Worm (Caenorhabditis elegans) whole organism, L1 larva: Measurements from ENCODE around the gene F35H10.6.

ENCODE experiments used
- C04F5.9 ChIP-seq: sonication (generic microtip); optimal IDR thresholded peaks from 2 replicates; lab custom pipeline; 2016; ENCODE audit warnings: missing genetic modification characterization, missing compliant biosample characterization
- blmp-1 ChIP-seq: fragments of 150-350 bp; optimal IDR thresholded peaks from 2 replicates; lab custom pipeline; 2014; ENCODE audit warnings: missing biosample characterization, missing genetic modification characterization
- ceh-82 ChIP-seq, 3 experiments: fragments of 150-350 bp in 1 of 3; sonication (generic microtip) in 2 of 3; optimal IDR thresholded peaks; 2 replicates each; lab custom pipeline; 2014 to 2017; ENCODE audit warnings: missing biosample characterization in 3 of 3, missing genetic modification characterization in 3 of 3
- efl-1 ChIP-seq, 4 experiments: fragments of 150-350 bp; optimal IDR thresholded peaks in 3 of 4; peaks in 1 of 4; 1 replicate in 1 of 4; 2 replicates in 3 of 4; lab custom pipeline; 2014; ENCODE audit warnings: missing biosample characterization in 2 of 4, missing genetic modification characterization in 2 of 4, missing genetic modification reagents in 2 of 4
- elt-2 ChIP-seq: sonication (generic microtip); optimal IDR thresholded peaks from 2 replicates; lab custom pipeline; 2016; ENCODE audit warnings: missing genetic modification characterization, mild to moderate bottlenecking, inconsistent platforms, missing compliant biosample characterization, missing genetic modification reagents
- elt-3 ChIP-seq, 6 experiments: fragments of 150-350 bp in 1 of 6; sonication (generic microtip); optimal IDR thresholded peaks; 2 replicates each; lab custom pipeline; 2017 to 2018; ENCODE audit warnings: missing biosample characterization in 6 of 6, missing genetic modification characterization in 6 of 6, inconsistent platforms in 1 of 6
- fos-1 ChIP-seq: fragments of 150-350 bp; optimal IDR thresholded peaks from 2 replicates; lab custom pipeline; 2014; ENCODE audit warnings: missing biosample characterization, missing genetic modification characterization
- grh-1 ChIP-seq: fragments of 200-800 bp; sonication (Bioruptor generic); IDR thresholded peaks from 2 replicates; pipeline ENCODE4 v1.3.6; 2022; ENCODE audit warnings: missing genetic modification reagents, missing genetic modification characterization, missing compliant biosample characterization
- jun-1 ChIP-seq: fragments of 150-350 bp; optimal IDR thresholded peaks from 2 replicates; lab custom pipeline; 2014; ENCODE audit warnings: missing biosample characterization, missing genetic modification reagents, missing genetic modification characterization
- lin-14 ChIP-seq: fragments of 200-800 bp; sonication (Bioruptor generic); optimal IDR thresholded peaks from 2 replicates; lab custom pipeline; 2018; ENCODE audit warnings: mild to moderate bottlenecking, missing genetic modification characterization, moderate library complexity, missing compliant biosample characterization
- lin-15B ChIP-seq: fragments of 150-350 bp; sonication (generic microtip); optimal IDR thresholded peaks from 3 replicates; lab custom pipeline; 2014; ENCODE audit warnings: missing biosample characterization, missing genetic modification characterization
- lin-35 ChIP-seq, 2 experiments: fragments of 150-350 bp; optimal IDR thresholded peaks; 2 replicates each; lab custom pipeline; 2014; ENCODE audit warnings: missing biosample characterization in 2 of 2, missing genetic modification characterization in 2 of 2, missing genetic modification reagents in 2 of 2
- mef-2 ChIP-seq: fragments of 150-350 bp; optimal IDR thresholded peaks from 2 replicates; lab custom pipeline; 2014; ENCODE audit warnings: missing biosample characterization, missing genetic modification characterization
- mep-1 ChIP-seq: fragments of 150-350 bp; optimal IDR thresholded peaks from 2 replicates; lab custom pipeline; 2014; ENCODE audit warnings: missing biosample characterization, missing genetic modification characterization
- nhr-19 ChIP-seq: fragments of 200-800 bp; sonication (Bioruptor generic); conservative IDR thresholded peaks from 2 replicates; pipeline ENCODE4 v1.3.6; 2022; ENCODE audit warnings: missing genetic modification characterization, missing compliant biosample characterization
- nhr-20 ChIP-seq: sonication (generic microtip); optimal IDR thresholded peaks from 2 replicates; lab custom pipeline; 2016; ENCODE audit warnings: mild to moderate bottlenecking, missing genetic modification characterization, missing compliant biosample characterization
- nhr-71 ChIP-seq: sonication (generic microtip); optimal IDR thresholded peaks from 2 replicates; lab custom pipeline; 2016; ENCODE audit warnings: mild to moderate bottlenecking, missing genetic modification characterization, moderate library complexity, missing compliant biosample characterization
- nhr-85 ChIP-seq: sonication (generic microtip); peaks from one replicate; lab custom pipeline; 2016; ENCODE audit warnings: missing genetic modification characterization, inconsistent platforms, missing compliant biosample characterization
- pax-3 ChIP-seq: fragments of 200-800 bp; sonication (Bioruptor generic); optimal IDR thresholded peaks from 2 replicates; lab custom pipeline; 2018; ENCODE audit warnings: mild to moderate bottlenecking, missing genetic modification characterization, moderate library complexity, missing compliant biosample characterization
- pqm-1 ChIP-seq: sonication (generic microtip); optimal IDR thresholded peaks from 3 replicates; lab custom pipeline; 2017; ENCODE audit warnings: missing biosample characterization, missing genetic modification characterization
- rnt-1 ChIP-seq: sonication (generic microtip); optimal IDR thresholded peaks from 2 replicates; lab custom pipeline; 2016; ENCODE audit warnings: mild to moderate bottlenecking, missing genetic modification characterization, moderate library complexity, missing compliant biosample characterization
- snu-23 ChIP-seq: sonication (generic microtip); optimal IDR thresholded peaks from 2 replicates; lab custom pipeline; 2016; ENCODE audit warnings: missing genetic modification characterization, missing compliant biosample characterization
- sox-4 ChIP-seq: sonication (generic microtip); optimal IDR thresholded peaks from 2 replicates; lab custom pipeline; 2016; ENCODE audit warnings: missing genetic modification characterization, missing compliant biosample characterization
- sup-37 ChIP-seq: fragments of 200-800 bp; sonication (Bioruptor generic); optimal IDR thresholded peaks from 2 replicates; lab custom pipeline; 2018; ENCODE audit warnings: mild to moderate bottlenecking, missing genetic modification characterization, missing compliant biosample characterization
- tlp-1 ChIP-seq: fragments of 150-350 bp; optimal IDR thresholded peaks from 2 replicates; lab custom pipeline; 2014; ENCODE audit warnings: missing biosample characterization, missing genetic modification characterization
- unc-30 ChIP-seq: sonication (generic microtip); optimal IDR thresholded peaks from 2 replicates; lab custom pipeline; 2017; ENCODE audit warnings: missing biosample characterization, missing genetic modification characterization
- zag-1 ChIP-seq: fragments of 150-350 bp; optimal IDR thresholded peaks from 2 replicates; lab custom pipeline; 2014; ENCODE audit warnings: missing biosample characterization, missing genetic modification characterization
- zip-4 ChIP-seq: fragments of 200-800 bp; sonication (Bioruptor generic); optimal IDR thresholded peaks from 2 replicates; lab custom pipeline; 2018; ENCODE audit warnings: mild to moderate bottlenecking, missing genetic modification characterization, moderate library complexity, missing compliant biosample characterization
- ztf-11 ChIP-seq, 2 experiments: sonication (generic microtip); optimal IDR thresholded peaks; 2 replicates each; lab custom pipeline; 2016 to 2017; ENCODE audit warnings: missing genetic modification characterization in 2 of 2, missing biosample characterization in 1 of 2, missing compliant biosample characterization in 1 of 2
- ztf-4 ChIP-seq: fragments of 150-350 bp; optimal IDR thresholded peaks from 2 replicates; lab custom pipeline; 2014; ENCODE audit warnings: missing biosample characterization, missing genetic modification characterization

Gene F35H10.6

DNA sequence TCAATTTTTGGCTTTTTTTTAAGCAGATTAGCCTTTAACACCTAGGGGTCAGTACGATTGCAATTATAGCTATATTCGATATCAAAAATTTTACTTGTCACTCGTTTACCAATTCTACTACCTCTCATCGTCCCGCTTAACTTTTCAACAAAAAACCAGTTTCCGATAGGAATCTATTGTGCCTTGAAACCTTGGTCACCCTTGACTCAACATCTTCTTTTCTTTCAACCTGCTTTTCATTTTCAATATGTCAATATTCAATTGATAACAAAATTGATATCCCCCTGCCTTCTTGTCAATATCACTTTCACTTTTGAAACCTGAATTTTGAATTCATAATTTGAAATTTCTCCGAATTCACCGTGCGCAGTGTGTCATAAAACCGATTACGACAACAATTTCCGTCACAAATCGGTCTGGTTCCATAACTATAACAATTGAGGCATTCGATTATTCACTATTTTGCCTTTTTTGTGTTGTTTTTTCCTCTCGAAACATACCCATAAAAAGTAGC is 3.0 kb downstream of the F35H10.6 start:
- peak in 4 of 6 experiments; percentile 1 to 18 (median 16) for TF ChIP-seq elt-3 (tag; optimal IDR thresholded peaks at IDR 0.05; lab: Kevin White, UChicago)
- TF ChIP-seq nhr-85 (tag; lab: Kevin White, UChicago), result peak; percentile 90
- no peak for TF ChIP-seq zip-4 (GFP tag; lab: Kevin White, UChicago)
- TF ChIP-seq lin-14, result peak; percentile 30
- no peak for TF ChIP-seq rnt-1 (tag; lab: Kevin White, UChicago)
- TF ChIP-seq snu-23 (GFP tag; lab: Kevin White, UChicago), result peak; percentile 18
- peak; percentile 70 for TF ChIP-seq blmp-1 (tag; lab: Kevin White, UChicago)
- peak; percentile 64 for TF ChIP-seq grh-1
- TF ChIP-seq ztf-4 (tag; lab: Kevin White, UChicago), result no peak
- TF ChIP-seq jun-1 (tag; lab: Kevin White, UChicago), result no peak

DNA sequence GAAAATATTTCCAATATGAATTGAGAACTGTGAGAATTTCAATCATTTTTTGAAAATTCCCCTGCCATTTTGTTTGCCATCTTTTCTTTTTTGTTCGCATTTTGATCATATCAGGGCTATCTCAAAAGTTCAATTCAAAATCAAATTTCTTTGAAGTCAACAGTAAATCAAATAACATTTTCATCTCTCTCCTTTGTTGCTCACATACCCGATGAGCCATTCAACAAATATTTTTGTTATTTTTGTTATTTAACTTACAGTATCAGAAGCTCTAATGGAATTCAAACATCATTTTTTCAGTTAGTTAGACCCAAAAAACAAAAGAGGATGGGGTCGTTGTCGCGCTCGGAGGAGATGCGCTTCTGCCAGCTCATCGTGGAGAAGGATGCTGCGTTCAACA is 3.9 kb downstream of the F35H10.6 start, which contains the start of gene vha-5:
Gene vha-5 (plus strand): TSS at position 301 of the 400 bp plus-strand sequence.
- TF ChIP-seq elt-3 (tag; optimal IDR thresholded peaks at IDR 0.05; lab: Kevin White, UChicago) (no peak), nhr-20 (tag; lab: Kevin White, UChicago) (no peak), ceh-82 (tag; optimal IDR thresholded peaks at IDR 0.05; lab: Kevin White, UChicago) (no peak), elt-2 (tag; lab: Kevin White, UChicago) (no peak), nhr-19 (GFP tag; lab: Robert Waterston, UW) (no peak), fos-1 (tag; lab: Kevin White, UChicago) (no peak), zag-1 (tag; lab: Kevin White, UChicago) (no peak), pax-3 (tag; lab: Kevin White, UChicago) (no peak), nhr-71 (no peak), C04F5.9 (tag; lab: Kevin White, UChicago) (no peak), lin-35 (GFP tag; optimal IDR thresholded peaks at IDR 0.05; lab: Kevin White, UChicago) (no peak), tlp-1 (tag; lab: Kevin White, UChicago) (no peak)

DNA sequence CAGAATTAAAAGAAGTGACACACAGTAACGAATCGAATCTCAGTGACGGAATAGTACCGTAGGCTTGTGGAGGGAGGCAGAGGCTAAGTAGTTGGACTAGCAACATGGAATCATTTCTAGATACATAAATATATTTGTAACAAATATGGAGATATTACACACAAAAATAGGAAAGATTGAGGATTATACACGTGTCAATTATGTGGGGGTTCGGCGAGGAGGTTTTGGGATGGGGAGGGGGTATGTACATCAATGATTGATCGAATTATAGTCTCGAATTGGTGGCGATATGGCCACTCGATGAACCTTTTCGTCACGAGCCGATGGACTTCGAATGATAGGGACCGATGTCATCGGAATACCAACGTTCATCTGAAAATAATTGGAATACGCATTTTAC is 7.7 kb downstream of the F35H10.6 start:
- TF ChIP-seq mep-1 (no peak), efl-1 (optimal IDR thresholded peaks at IDR 0.05; lab: Kevin White, UChicago) (no peak), efl-1 (GFP tag; optimal IDR thresholded peaks at IDR 0.05 in 1 of 2; lab: Kevin White, UChicago) (peak in 1 of 2 experiments; percentile 64)

DNA sequence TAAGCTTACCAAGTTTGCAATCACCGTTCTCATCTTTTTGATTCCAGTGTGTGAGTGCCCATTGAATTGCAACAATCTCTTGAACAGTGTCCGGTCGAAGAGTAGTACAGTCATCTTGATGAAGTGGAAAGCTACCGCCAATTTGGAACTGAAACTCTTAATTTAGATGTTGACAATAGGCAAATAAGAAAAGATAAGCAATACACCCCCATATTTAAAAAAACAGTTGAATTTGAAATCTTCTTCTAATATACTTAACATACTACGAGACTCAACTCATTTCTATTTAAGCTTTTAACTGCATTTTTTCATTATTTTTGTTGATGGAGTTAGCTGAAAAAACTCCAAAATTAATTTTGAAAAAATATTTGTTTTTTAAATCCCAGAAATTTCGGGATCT is 12.4 kb downstream of the F35H10.6 start:
- TF ChIP-seq nhr-20 (tag; lab: Kevin White, UChicago) (no peak), unc-30 (tag; lab: Kevin White, UChicago) (no peak), sox-4 (no peak), sup-37 (GFP tag; lab: Kevin White, UChicago) (no peak), pqm-1 (tag; lab: Kevin White, UChicago) (no peak), ztf-11 (tag; optimal IDR thresholded peaks at IDR 0.05; lab: Kevin White, UChicago) (no peak), efl-1 (optimal IDR thresholded peaks at IDR 0.05; lab: Kevin White, UChicago) (no peak), efl-1 (GFP tag; optimal IDR thresholded peaks at IDR 0.05 in 1 of 2; lab: Kevin White, UChicago) (peak in 1 of 2 experiments; percentile 56), lin-14 (no peak)
- TF ChIP-seq, all 84 proteins: peak for 1

DNA sequence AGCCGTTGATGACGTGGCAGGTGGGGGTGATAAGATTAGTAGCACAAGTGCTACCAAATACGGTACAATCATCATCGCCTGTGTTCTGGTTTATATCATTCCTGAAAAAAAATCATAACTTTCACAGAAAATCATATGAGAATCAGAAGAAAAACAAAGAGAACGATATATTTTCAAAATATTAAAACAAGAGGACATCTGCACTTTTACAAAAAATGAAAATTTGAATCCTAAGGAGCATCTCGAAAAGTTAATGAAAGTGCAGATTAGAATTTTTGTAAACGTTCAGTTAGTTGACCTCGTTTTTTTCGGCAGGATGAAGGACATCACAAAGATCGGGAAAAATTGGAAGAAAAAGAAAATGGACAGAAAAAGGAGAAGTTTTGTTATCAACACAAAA is 13.1 kb downstream of the F35H10.6 start, which contains the start of gene F35H10.10:
Gene F35H10.10 (minus strand): TSS at position 101 of the 400 bp plus-strand sequence.
- TF ChIP-seq lin-15B (no peak), blmp-1 (tag; lab: Kevin White, UChicago) (peak; percentile 84)

ce11 chrIV:8317800-8318199 is 18.1 kb downstream of the F35H10.6 start:
- TF ChIP-seq mef-2 (tag; lab: Kevin White, UChicago) (no peak), lin-14 (peak; percentile 39), blmp-1 (tag; lab: Kevin White, UChicago) (peak; percentile 97), elt-3 (tag; optimal IDR thresholded peaks at IDR 0.05; lab: Kevin White, UChicago) (peak in 2 of 6 experiments; percentile 5 to 13)
